Fruit fly (Drosophila melanogaster) whole organism, embryonic: ENCODE measurements around the gene ImpE1.
A peak's percentile ranks its signal among the peaks of the same experiment; 100 is the strongest.

ENCODE experiments used
- Blimp-1 ChIP-seq: fragments of 200-800 bp; sonication (Bioruptor generic); optimal IDR thresholded peaks from 3 replicates; lab custom pipeline; 2018; ENCODE audit warnings: missing biosample characterization, missing genetic modification characterization, mild to moderate bottlenecking, moderate library complexity, missing genetic modification reagents
- CG10321 ChIP-seq: fragments of 200-800 bp; sonication (Bioruptor generic); IDR thresholded peaks from 2 replicates; pipeline ENCODE4 v1.3.6; 2022; ENCODE audit warnings: missing biosample characterization, missing genetic modification characterization
- CG11247 ChIP-seq: fragments of 200-800 bp; sonication (Bioruptor generic); IDR thresholded peaks from 2 replicates; pipeline ENCODE4 v1.3.6; 2022; ENCODE audit warnings: missing biosample characterization, missing genetic modification characterization
- CG11695 ChIP-seq: fragments of 200-800 bp; sonication (Bioruptor generic); IDR thresholded peaks from 3 replicates; pipeline ENCODE4 v1.3.6; 2022; ENCODE audit warnings: missing biosample characterization, missing genetic modification characterization
- CG11723 ChIP-seq: fragments of 200-800 bp; sonication (Bioruptor generic); optimal IDR thresholded peaks from 2 replicates; lab custom pipeline; 2017; ENCODE audit warnings: missing biosample characterization, mild to moderate bottlenecking, missing genetic modification characterization
- CG12299 ChIP-seq: fragments of 200-800 bp; sonication (Bioruptor generic); optimal IDR thresholded peaks from 2 replicates; lab custom pipeline; 2018; ENCODE audit warnings: missing biosample characterization, mild to moderate bottlenecking, missing genetic modification characterization
- CG12391 ChIP-seq: fragments of 200-800 bp; sonication (Bioruptor generic); optimal IDR thresholded peaks from 3 replicates; lab custom pipeline; 2018; ENCODE audit warnings: missing biosample characterization, mild to moderate bottlenecking, missing genetic modification characterization, moderate library complexity
- CG13296 ChIP-seq: fragments of 200-800 bp; sonication (Bioruptor generic); optimal IDR thresholded peaks from 3 replicates; lab custom pipeline; 2018; ENCODE audit warnings: missing biosample characterization, mild to moderate bottlenecking, missing genetic modification characterization
- CG13424 ChIP-seq: fragments of 200-800 bp; sonication (Bioruptor generic); optimal IDR thresholded peaks from 2 replicates; lab custom pipeline; 2019; ENCODE audit warnings: missing biosample characterization, mild to moderate bottlenecking, missing genetic modification characterization, moderate library complexity
- CG15269 ChIP-seq: fragments of 200-800 bp; sonication (Bioruptor generic); optimal IDR thresholded peaks from 2 replicates; lab custom pipeline; 2018; ENCODE audit warnings: missing biosample characterization, mild to moderate bottlenecking, missing genetic modification characterization, moderate library complexity
- CG16815 ChIP-seq: fragments of 200-800 bp; sonication (Bioruptor generic); optimal IDR thresholded peaks from 3 replicates; lab custom pipeline; 2017; ENCODE audit warnings: missing biosample characterization, mild to moderate bottlenecking, missing genetic modification characterization
- CG16863 ChIP-seq: fragments of 200-800 bp; sonication (Bioruptor generic); optimal IDR thresholded peaks from 3 replicates; lab custom pipeline; 2016; ENCODE audit warnings: missing biosample characterization, missing genetic modification characterization
- CG17359 ChIP-seq: fragments of 200-800 bp; sonication (Bioruptor generic); optimal IDR thresholded peaks from 3 replicates; lab custom pipeline; 2018; ENCODE audit warnings: missing biosample characterization, mild to moderate bottlenecking, missing genetic modification characterization, moderate library complexity
- CG2120 ChIP-seq: fragments of 200-800 bp; sonication (Bioruptor generic); optimal IDR thresholded peaks from 3 replicates; lab custom pipeline; 2016; ENCODE audit warnings: missing biosample characterization, missing genetic modification characterization
- CG2875 ChIP-seq: fragments of 200-800 bp; sonication (Bioruptor generic); optimal IDR thresholded peaks from 2 replicates; lab custom pipeline; 2017; ENCODE audit warnings: missing biosample characterization, mild to moderate bottlenecking, missing genetic modification characterization, missing genetic modification reagents
- CG32767 ChIP-seq: fragments of 200-800 bp; sonication (Bioruptor generic); IDR thresholded peaks from 2 replicates; pipeline ENCODE4 v1.3.6; 2022; ENCODE audit warnings: missing biosample characterization, missing genetic modification characterization
- CG32772 ChIP-seq: fragments of 200-800 bp; sonication (Bioruptor generic); IDR thresholded peaks from 2 replicates; pipeline ENCODE4 v1.3.6; 2022; ENCODE audit warnings: missing biosample characterization, missing genetic modification characterization
- CG5953 ChIP-seq: fragments of 200-800 bp; sonication (Bioruptor generic); IDR thresholded peaks from 2 replicates; pipeline ENCODE4 v1.3.6; 2022; ENCODE audit warnings: missing biosample characterization, missing genetic modification characterization
- CG6854 ChIP-seq: fragments of 200-800 bp; sonication (Bioruptor generic); optimal IDR thresholded peaks from 3 replicates; lab custom pipeline; 2017; ENCODE audit warnings: missing biosample characterization, mild to moderate bottlenecking, missing genetic modification characterization
- CG9215 ChIP-seq: fragments of 200-800 bp; sonication (Bioruptor generic); IDR thresholded peaks from 2 replicates; pipeline ENCODE4 v1.3.6; 2022; ENCODE audit warnings: missing biosample characterization, missing genetic modification characterization
- Doc3 ChIP-seq: fragments of 200-800 bp; sonication (Bioruptor generic); IDR thresholded peaks from 3 replicates; pipeline ENCODE4 v1.3.6; 2022; ENCODE audit warnings: missing biosample characterization, missing genetic modification characterization; ENCODE audit not compliant: partially characterized antibody
- Dp ChIP-seq: fragments of 200-800 bp; sonication (Bioruptor generic); optimal IDR thresholded peaks from 2 replicates; lab custom pipeline; 2018; ENCODE audit warnings: missing biosample characterization, mild to moderate bottlenecking, missing genetic modification characterization, moderate library complexity
- Ets65A ChIP-seq: fragments of 200-800 bp; sonication (Bioruptor generic); peaks from one replicate; lab custom pipeline; 2016; ENCODE audit warnings: missing biosample characterization, missing genetic modification characterization
- H2.0 ChIP-seq: fragments of 200-800 bp; sonication (Bioruptor generic); IDR thresholded peaks from 2 replicates; pipeline ENCODE4 v1.3.6; 2022; ENCODE audit warnings: missing biosample characterization, missing genetic modification characterization
- HLHmδ ChIP-seq: fragments of 200-800 bp; sonication (Bioruptor generic); optimal IDR thresholded peaks from 2 replicates; lab custom pipeline; 2018; ENCODE audit warnings: missing biosample characterization, mild to moderate bottlenecking, missing genetic modification characterization, moderate library complexity
- Hr51 ChIP-seq, 2 experiments: fragments of 200-800 bp; sonication (Bioruptor generic); optimal IDR thresholded peaks; 2 replicates in 1 of 2; 3 replicates in 1 of 2; lab custom pipeline; 2016 to 2018; ENCODE audit warnings: missing biosample characterization in 2 of 2, missing genetic modification characterization in 2 of 2, mild to moderate bottlenecking in 1 of 2, moderate library complexity in 1 of 2
- Hr78 ChIP-seq, 2 experiments: fragments of 200-800 bp in 1 of 2; fragments of >200 bp in 1 of 2; sonication (Bioruptor generic) in 1 of 2; optimal IDR thresholded peaks; 2 replicates each; lab custom pipeline; 2017 to 2019; ENCODE audit warnings: missing biosample characterization in 2 of 2, missing genetic modification characterization in 2 of 2, mild to moderate bottlenecking in 1 of 2, moderate library complexity in 1 of 2
- Lpt ChIP-seq: fragments of >200 bp; optimal IDR thresholded peaks from 2 replicates; lab custom pipeline; 2018; ENCODE audit warnings: missing biosample characterization, missing genetic modification characterization
- NC2α ChIP-seq: fragments of 200-800 bp; sonication (Bioruptor generic); optimal IDR thresholded peaks from 2 replicates; lab custom pipeline; 2016; ENCODE audit warnings: missing biosample characterization, missing genetic modification characterization
- Opbp ChIP-seq: fragments of 200-800 bp; sonication (Bioruptor generic); IDR thresholded peaks from 3 replicates; pipeline ENCODE4 v1.3.6; 2022; ENCODE audit warnings: missing biosample characterization, missing genetic modification characterization; ENCODE audit not compliant: partially characterized antibody
- YL-1 ChIP-seq: fragments of 200-800 bp; sonication (Bioruptor generic); optimal IDR thresholded peaks from 3 replicates; lab custom pipeline; 2017; ENCODE audit warnings: missing biosample characterization, mild to moderate bottlenecking, missing genetic modification characterization
- chn ChIP-seq: fragments of 200-800 bp; sonication (Bioruptor generic); optimal IDR thresholded peaks from 2 replicates; lab custom pipeline; 2016; ENCODE audit warnings: missing biosample characterization, missing genetic modification characterization
- dysf ChIP-seq: fragments of 200-800 bp; sonication (Bioruptor generic); IDR thresholded peaks from 3 replicates; pipeline ENCODE4 v1.3.6; 2022; ENCODE audit warnings: missing biosample characterization, missing genetic modification characterization
- emc ChIP-seq: fragments of 200-800 bp; sonication (Bioruptor generic); optimal IDR thresholded peaks from 2 replicates; lab custom pipeline; 2016; ENCODE audit warnings: missing biosample characterization, missing genetic modification characterization
- fd64A ChIP-seq: fragments of 200-800 bp; sonication (Bioruptor generic); optimal IDR thresholded peaks from 3 replicates; lab custom pipeline; 2018; ENCODE audit warnings: missing biosample characterization, mild to moderate bottlenecking, missing genetic modification characterization
- gsb ChIP-seq: fragments of 200-800 bp; sonication (Bioruptor generic); IDR thresholded peaks from 2 replicates; pipeline ENCODE4 v1.3.6; 2022; ENCODE audit warnings: missing biosample characterization, missing genetic modification characterization
- jigr1 ChIP-seq: fragments of 200-800 bp; sonication (Bioruptor generic); IDR thresholded peaks from 3 replicates; pipeline ENCODE4 v1.3.6; 2022; ENCODE audit warnings: missing biosample characterization, missing genetic modification characterization
- kay ChIP-seq: fragments of 200-800 bp; sonication (Bioruptor generic); optimal IDR thresholded peaks from 2 replicates; lab custom pipeline; 2016; ENCODE audit warnings: missing biosample characterization, missing genetic modification characterization
- kni ChIP-seq: fragments of 200-800 bp; sonication (Bioruptor generic); optimal IDR thresholded peaks from 3 replicates; lab custom pipeline; 2017; ENCODE audit warnings: mild to moderate bottlenecking, missing biosample characterization, missing genetic modification reagents, missing genetic modification characterization
- nau ChIP-seq: fragments of 200-800 bp; sonication (Bioruptor generic); optimal IDR thresholded peaks from 3 replicates; lab custom pipeline; 2017; ENCODE audit warnings: missing biosample characterization, mild to moderate bottlenecking, missing genetic modification characterization, missing genetic modification reagents
- oc ChIP-seq: fragments of 200-800 bp; sonication (Bioruptor generic); optimal IDR thresholded peaks from 2 replicates; lab custom pipeline; 2018; ENCODE audit warnings: missing biosample characterization, mild to moderate bottlenecking, missing genetic modification characterization, moderate library complexity
- pfk ChIP-seq: fragments of 200-800 bp; sonication (Bioruptor generic); optimal IDR thresholded peaks from 2 replicates; lab custom pipeline; 2018; ENCODE audit warnings: missing biosample characterization, mild to moderate bottlenecking, missing genetic modification characterization, moderate library complexity
- pros ChIP-seq: fragments of 200-800 bp; sonication (Bioruptor generic); optimal IDR thresholded peaks from 3 replicates; lab custom pipeline; 2019; ENCODE audit warnings: missing biosample characterization, mild to moderate bottlenecking, missing genetic modification characterization, moderate library complexity
- psq ChIP-seq: fragments of 200-800 bp; sonication (Bioruptor generic); optimal IDR thresholded peaks from 2 replicates; lab custom pipeline; 2017; ENCODE audit warnings: missing biosample characterization, missing genetic modification characterization
- sd ChIP-seq: fragments of 200-800 bp; sonication (Bioruptor generic); optimal IDR thresholded peaks from 3 replicates; lab custom pipeline; 2018; ENCODE audit warnings: missing biosample characterization, mild to moderate bottlenecking, missing genetic modification characterization, moderate library complexity
- sens ChIP-seq: fragments of 200-800 bp; sonication (Bioruptor generic); peaks from one replicate; lab custom pipeline; 2016; ENCODE audit warnings: missing biosample characterization, missing genetic modification characterization
- slbo ChIP-seq: fragments of 200-800 bp; sonication (Bioruptor generic); IDR thresholded peaks from 2 replicates; pipeline ENCODE4 v1.3.6; 2022; ENCODE audit warnings: missing biosample characterization, missing genetic modification characterization
- so ChIP-seq: fragments of 200-800 bp; sonication (Bioruptor generic); IDR thresholded peaks from 3 replicates; pipeline ENCODE4 v1.3.6; 2022; ENCODE audit warnings: missing biosample characterization, missing genetic modification characterization
- sqz ChIP-seq: fragments of 200-800 bp; sonication (Bioruptor generic); optimal IDR thresholded peaks from 3 replicates; lab custom pipeline; 2018; ENCODE audit warnings: missing biosample characterization, mild to moderate bottlenecking, missing genetic modification characterization
- tna ChIP-seq: fragments of 200-800 bp; sonication (Bioruptor generic); IDR thresholded peaks from 2 replicates; pipeline ENCODE4 v1.3.6; 2022; ENCODE audit warnings: missing biosample characterization, missing genetic modification characterization; ENCODE audit not compliant: partially characterized antibody
- unpg ChIP-seq: fragments of 200-800 bp; sonication (Bioruptor generic); optimal IDR thresholded peaks from 3 replicates; lab custom pipeline; 2018; ENCODE audit warnings: missing biosample characterization, mild to moderate bottlenecking, missing genetic modification characterization, moderate library complexity
- wek ChIP-seq: fragments of 200-800 bp; sonication (Bioruptor generic); optimal IDR thresholded peaks from 3 replicates; lab custom pipeline; 2018; ENCODE audit warnings: missing biosample characterization, mild to moderate bottlenecking, missing genetic modification characterization, moderate library complexity

The ImpE1 gene

dm6 chr3L:8374107-8374506 lies 1.9 kb downstream of the ImpE1 start:
- TF ChIP-seq CG6854 (GFP tag; lab: Kevin White, UChicago) (no peak), CG12299 (no peak), pros (GFP tag; lab: Kevin White, UChicago) (peak; percentile 76), Lpt (no peak), oc (tag; lab: Kevin White, UChicago) (no peak), psq (GFP tag; lab: Kevin White, UChicago) (no peak), fd64A (GFP tag; lab: Kevin White, UChicago) (no peak), slbo (GFP tag; lab: Robert Waterston, UW) (no peak), CG13424 (no peak), CG9215 (GFP tag; lab: Robert Waterston, UW) (no peak), chn (no peak), wek (GFP tag; lab: Kevin White, UChicago) (no peak), CG15269 (peak; percentile 70), Hr78 (GFP tag; optimal IDR thresholded peaks at IDR 0.05; lab: Kevin White, UChicago) (peak in 1 of 2 experiments; percentile 47), CG2120 (GFP tag; lab: Kevin White, UChicago) (no peak), Ets65A (GFP tag; lab: Kevin White, UChicago) (peak; percentile 62), Doc3 (no peak), CG12391 (tag; lab: Kevin White, UChicago) (no peak), dysf (GFP tag; lab: Robert Waterston, UW) (no peak), CG5953 (GFP tag; lab: Robert Waterston, UW) (no peak), emc (GFP tag; lab: Kevin White, UChicago) (no peak), CG16815 (GFP tag; lab: Kevin White, UChicago) (no peak), unpg (GFP tag; lab: Kevin White, UChicago) (no peak), kay (GFP tag; lab: Kevin White, UChicago) (no peak), Blimp-1 (peak; percentile 65), pfk (GFP tag; lab: Kevin White, UChicago) (no peak), CG17359 (tag; lab: Kevin White, UChicago) (no peak), CG16863 (no peak), Dp (GFP tag; lab: Kevin White, UChicago) (no peak), sens (GFP tag; lab: Kevin White, UChicago) (peak; percentile 11), sqz (GFP tag; lab: Kevin White, UChicago) (peak; percentile 96), tna (no peak), CG11695 (GFP tag; lab: Robert Waterston, UW) (no peak), gsb (GFP tag; lab: Robert Waterston, UW) (no peak), Opbp (GFP tag; lab: Robert Waterston, UW) (no peak), CG11247 (0 out of 2 replicates have a peak, but pooled peaks have one; percentile 38), kni (GFP tag; lab: Kevin White, UChicago) (peak; percentile 20), sd (tag; lab: Kevin White, UChicago) (peak; percentile 14), CG13296 (GFP tag; lab: Kevin White, UChicago) (no peak)

- no peak for TF ChIP-seq CG11247
- TF ChIP-seq CG2875 (GFP tag; lab: Kevin White, UChicago) = peak; percentile 39
- TF ChIP-seq sens (GFP tag; lab: Kevin White, UChicago) = peak; percentile 73
- peak; percentile 55 for TF ChIP-seq HLHmδ (GFP tag; lab: Kevin White, UChicago)
- TF ChIP-seq YL-1 (GFP tag; lab: Kevin White, UChicago) = no peak
- TF ChIP-seq CG10321 = no peak
- no peak for TF ChIP-seq Hr51 (GFP tag; optimal IDR thresholded peaks at IDR 0.05; lab: Kevin White, UChicago)
- no peak for TF ChIP-seq nau (GFP tag; lab: Kevin White, UChicago)
- TF ChIP-seq CG32772 (GFP tag; lab: Robert Waterston, UW) = no peak
- TF ChIP-seq jigr1 (GFP tag; lab: Robert Waterston, UW) = no peak
- TF ChIP-seq CG32767 (GFP tag; lab: Robert Waterston, UW) = no peak
- no peak for TF ChIP-seq NC2α (GFP tag; lab: Kevin White, UChicago)
- no peak for TF ChIP-seq so (GFP tag; lab: Robert Waterston, UW)
- no peak for TF ChIP-seq H2.0 (GFP tag; lab: Robert Waterston, UW)
- no peak for TF ChIP-seq CG12299
- no peak for TF ChIP-seq CG11723 (GFP tag; lab: Kevin White, UChicago)
These were observed 7.0 kb downstream of the ImpE1 start for dm6 chr3L:8379161-8379560.
